Fruit fly (Drosophila melanogaster): Measurements from ENCODE around the gene Aps.

Gene Aps

dm6 chr3L:10876036-10876435, 22.9 kb downstream of the Aps start:
- no peak for TF ChIP-seq CG4496 (GFP tag; IDR thresholded peaks at IDR 0.05)
- TF ChIP-seq EcR (GFP tag; optimal IDR thresholded peaks at IDR 0.05): no peak
- TF ChIP-seq CG32121 (GFP tag; IDR thresholded peaks at IDR 0.05): no peak
- no peak for TF ChIP-seq CG13204 (GFP tag; optimal IDR thresholded peaks at IDR 0.05)
- TF ChIP-seq Pif1B (GFP tag; optimal IDR thresholded peaks at IDR 0.05): no peak

- TF ChIP-seq D1 (tag; optimal IDR thresholded peaks at IDR 0.05): no peak
- no peak for TF ChIP-seq CG9948 (tag; optimal IDR thresholded peaks at IDR 0.05)
- TF ChIP-seq gl (tag; optimal IDR thresholded peaks at IDR 0.05): no peak
- no peak for TF ChIP-seq fd96Ca (GFP tag; IDR thresholded peaks at IDR 0.05)
- no peak for TF ChIP-seq CG8301 (tag; optimal IDR thresholded peaks at IDR 0.05)
- TF ChIP-seq CG34367 (tag; optimal IDR thresholded peaks at IDR 0.05): no peak
- TF ChIP-seq EcR (GFP tag; optimal IDR thresholded peaks at IDR 0.05): no peak
- TF ChIP-seq rn (GFP tag; IDR thresholded peaks at IDR 0.05): no peak
Observed at dm6 chr3L:10871534-10871933, 27.4 kb downstream of the Aps start.

- TF ChIP-seq CG17806 (tag; optimal IDR thresholded peaks at IDR 0.05) (no peak), D1 (tag; optimal IDR thresholded peaks at IDR 0.05) (no peak), CG4496 (GFP tag; IDR thresholded peaks at IDR 0.05) (no peak), rn (GFP tag; IDR thresholded peaks at IDR 0.05) (no peak), CG13204 (GFP tag; optimal IDR thresholded peaks at IDR 0.05) (no peak), Ets98B (GFP tag; IDR thresholded peaks at IDR 0.05) (no peak), CG32121 (GFP tag; IDR thresholded peaks at IDR 0.05) (no peak), CG12605 (GFP tag; IDR thresholded peaks at IDR 0.05) (no peak), Pif1A (GFP tag; optimal IDR thresholded peaks at IDR 0.05) (no peak), gl (tag; optimal IDR thresholded peaks at IDR 0.05) (no peak)
Observed at dm6 chr3L:10870087-10870486, 28.8 kb downstream of the Aps start.

- TF ChIP-seq CG8159 (tag; optimal IDR thresholded peaks at IDR 0.05): no peak
- no peak for TF ChIP-seq EcR (GFP tag; optimal IDR thresholded peaks at IDR 0.05)
- no peak for TF ChIP-seq fd96Ca (GFP tag; IDR thresholded peaks at IDR 0.05)
- no peak for TF ChIP-seq Pif1A (GFP tag; optimal IDR thresholded peaks at IDR 0.05)
- TF ChIP-seq D1 (tag; optimal IDR thresholded peaks at IDR 0.05): no peak
- no peak for TF ChIP-seq CG32121 (GFP tag; IDR thresholded peaks at IDR 0.05)
- no peak for TF ChIP-seq CG10348 (GFP tag; IDR thresholded peaks at IDR 0.05)
- no peak for TF ChIP-seq Ets98B (GFP tag; IDR thresholded peaks at IDR 0.05)
- no peak for TF ChIP-seq rn (GFP tag; IDR thresholded peaks at IDR 0.05)
- no peak for TF ChIP-seq CG17806 (tag; optimal IDR thresholded peaks at IDR 0.05)
- TF ChIP-seq CG4496 (GFP tag; IDR thresholded peaks at IDR 0.05): no peak
Observed at dm6 chr3L:10869144-10869543, 29.8 kb downstream of the Aps start.

- TF ChIP-seq CG12605 (GFP tag; IDR thresholded peaks at IDR 0.05) (peak; percentile 92), CG17806 (tag; optimal IDR thresholded peaks at IDR 0.05) (peak; percentile 35), CG9948 (tag; optimal IDR thresholded peaks at IDR 0.05) (peak; percentile 28), CG13204 (GFP tag; optimal IDR thresholded peaks at IDR 0.05) (peak; percentile 45), Ets98B (GFP tag; IDR thresholded peaks at IDR 0.05) (peak; percentile 81), rn (GFP tag; IDR thresholded peaks at IDR 0.05) (no peak), CG14655 (GFP tag; optimal IDR thresholded peaks at IDR 0.05) (no peak), CG8159 (tag; optimal IDR thresholded peaks at IDR 0.05) (peak; percentile 35), CG4496 (GFP tag; IDR thresholded peaks at IDR 0.05) (peak; percentile 84), CG32121 (GFP tag; IDR thresholded peaks at IDR 0.05) (peak; percentile 67), CG8301 (tag; optimal IDR thresholded peaks at IDR 0.05) (peak; percentile 32), Pif1A (GFP tag; optimal IDR thresholded peaks at IDR 0.05) (peak; percentile 74), gl (tag; optimal IDR thresholded peaks at IDR 0.05) (peak; percentile 70), Pif1B (GFP tag; optimal IDR thresholded peaks at IDR 0.05) (peak; percentile 70), CG15710 (tag; optimal IDR thresholded peaks at IDR 0.05) (peak; percentile 33), CG34367 (tag; optimal IDR thresholded peaks at IDR 0.05) (peak; percentile 39), D1 (tag; optimal IDR thresholded peaks at IDR 0.05) (no peak), CG10348 (GFP tag; IDR thresholded peaks at IDR 0.05) (no peak), Snoo (tag; optimal IDR thresholded peaks at IDR 0.05) (no peak), EcR (GFP tag; optimal IDR thresholded peaks at IDR 0.05) (peak; percentile 53), fd96Ca (GFP tag; IDR thresholded peaks at IDR 0.05) (no peak; the same call in none of the 3 replicates)
Observed at dm6 chr3L:10867778-10868382, 31.0 kb downstream of the Aps start.

dm6 chr3L:10867380-10867648, 31.6 kb downstream of the Aps start:
- TF ChIP-seq CG17806 (tag; optimal IDR thresholded peaks at IDR 0.05): no peak

- TF ChIP-seq CG15710 (tag; optimal IDR thresholded peaks at IDR 0.05) (no peak), fd96Ca (GFP tag; IDR thresholded peaks at IDR 0.05) (no peak), CG8301 (tag; optimal IDR thresholded peaks at IDR 0.05) (no peak), CG12605 (GFP tag; IDR thresholded peaks at IDR 0.05) (no peak), CG8159 (tag; optimal IDR thresholded peaks at IDR 0.05) (no peak), Snoo (tag; optimal IDR thresholded peaks at IDR 0.05) (no peak), CG13204 (GFP tag; optimal IDR thresholded peaks at IDR 0.05) (no peak), Ets98B (GFP tag; IDR thresholded peaks at IDR 0.05) (no peak), CG10348 (GFP tag; IDR thresholded peaks at IDR 0.05) (no peak), CG14655 (GFP tag; optimal IDR thresholded peaks at IDR 0.05) (no peak), CG34367 (tag; optimal IDR thresholded peaks at IDR 0.05) (no peak), rn (GFP tag; IDR thresholded peaks at IDR 0.05) (no peak), Pif1B (GFP tag; optimal IDR thresholded peaks at IDR 0.05) (no peak), CG17806 (tag; optimal IDR thresholded peaks at IDR 0.05) (no peak), CG32121 (GFP tag; IDR thresholded peaks at IDR 0.05) (no peak), gl (tag; optimal IDR thresholded peaks at IDR 0.05) (no peak), D1 (tag; optimal IDR thresholded peaks at IDR 0.05) (no peak), CG9948 (tag; optimal IDR thresholded peaks at IDR 0.05) (no peak)
Observed at dm6 chr3L:10866633-10867379, 32.1 kb downstream of the Aps start.

Measured in whole organism, pupa.